Fruit fly (Drosophila melanogaster): ENCODE data around the gene CG16772.

dm6 chr2L:19949600-19949999 lies 12.9 kb upstream of the CG16772 start:
- TF ChIP-seq bab1 (GFP tag; optimal IDR thresholded peaks at IDR 0.05) (no peak), CG7045 (GFP tag; optimal IDR thresholded peaks at IDR 0.05) (no peak), cic (GFP tag; optimal IDR thresholded peaks at IDR 0.05) (no peak)
